Worm (Caenorhabditis elegans) whole organism, L1 larva: ENCODE data around the gene tag-10.

ENCODE experiments used
- C16A3.4 ChIP-seq: fragments of 150-350 bp; optimal IDR thresholded peaks from 2 replicates; lab custom pipeline; 2014; ENCODE audit warnings: missing biosample characterization, missing genetic modification characterization
- aly-2 ChIP-seq: fragments of 150-350 bp; optimal IDR thresholded peaks from 2 replicates; lab custom pipeline; 2014; ENCODE audit warnings: missing biosample characterization, missing genetic modification characterization
- ama-1 ChIP-seq: fragments of 150-350 bp; optimal IDR thresholded peaks from 2 replicates; lab custom pipeline; 2014
- blmp-1 ChIP-seq: fragments of 150-350 bp; optimal IDR thresholded peaks from 2 replicates; lab custom pipeline; 2014; ENCODE audit warnings: missing biosample characterization, missing genetic modification characterization
- ceh-8 ChIP-seq: fragments of 200-800 bp; sonication (Bioruptor generic); optimal IDR thresholded peaks from 2 replicates; lab custom pipeline; 2018; ENCODE audit warnings: mild to moderate bottlenecking, missing genetic modification characterization, moderate library complexity, missing compliant biosample characterization
- efl-1 ChIP-seq, 4 experiments: fragments of 150-350 bp; optimal IDR thresholded peaks in 3 of 4; peaks in 1 of 4; 1 replicate in 1 of 4; 2 replicates in 3 of 4; lab custom pipeline; 2014; ENCODE audit warnings: missing biosample characterization in 2 of 4, missing genetic modification characterization in 2 of 4, missing genetic modification reagents in 2 of 4
- egl-13 ChIP-seq: sonication (generic microtip); optimal IDR thresholded peaks from 2 replicates; lab custom pipeline; 2016; ENCODE audit warnings: missing genotype, missing genetic modification reagents, missing genetic modification characterization, missing compliant biosample characterization
- egl-27 ChIP-seq, 2 experiments: fragments of 150-350 bp in 1 of 2; sonication (generic microtip); optimal IDR thresholded peaks; 3 replicates each; lab custom pipeline; 2017 to 2018; ENCODE audit warnings: missing biosample characterization in 2 of 2, missing genetic modification characterization in 2 of 2, missing genetic modification reagents in 2 of 2
- elt-2 ChIP-seq: sonication (generic microtip); optimal IDR thresholded peaks from 2 replicates; lab custom pipeline; 2016; ENCODE audit warnings: missing genetic modification characterization, mild to moderate bottlenecking, inconsistent platforms, missing compliant biosample characterization, missing genetic modification reagents
- elt-3 ChIP-seq, 6 experiments: fragments of 150-350 bp in 1 of 6; sonication (generic microtip); optimal IDR thresholded peaks; 2 replicates each; lab custom pipeline; 2017 to 2018; ENCODE audit warnings: missing biosample characterization in 6 of 6, missing genetic modification characterization in 6 of 6, inconsistent platforms in 1 of 6
- fkh-4 ChIP-seq: sonication (generic microtip); optimal IDR thresholded peaks from 2 replicates; lab custom pipeline; 2016; ENCODE audit warnings: missing compliant biosample characterization, missing genetic modification characterization, borderline replicate concordance
- hlh-17 ChIP-seq: fragments of 200-800 bp; sonication (Bioruptor generic); optimal IDR thresholded peaks from 2 replicates; lab custom pipeline; 2018; ENCODE audit warnings: missing genetic modification characterization, mild to moderate bottlenecking, missing compliant biosample characterization, moderate library complexity, borderline replicate concordance
- hlh-4 ChIP-seq: sonication (generic microtip); optimal IDR thresholded peaks from 2 replicates; lab custom pipeline; 2016; ENCODE audit warnings: mild to moderate bottlenecking, missing genetic modification characterization, missing compliant biosample characterization
- irx-1 ChIP-seq: sonication (generic microtip); optimal IDR thresholded peaks from 2 replicates; lab custom pipeline; 2016; ENCODE audit warnings: missing genetic modification characterization, missing compliant biosample characterization
- isw-1 ChIP-seq: fragments of 200-800 bp; sonication (Bioruptor generic); IDR thresholded peaks from 2 replicates; pipeline ENCODE4 v1.3.6; 2022; ENCODE audit warnings: missing genetic modification characterization, missing compliant biosample characterization
- lin-14 ChIP-seq: fragments of 200-800 bp; sonication (Bioruptor generic); optimal IDR thresholded peaks from 2 replicates; lab custom pipeline; 2018; ENCODE audit warnings: mild to moderate bottlenecking, missing genetic modification characterization, moderate library complexity, missing compliant biosample characterization
- lin-35 ChIP-seq, 2 experiments: fragments of 150-350 bp; optimal IDR thresholded peaks; 2 replicates each; lab custom pipeline; 2014; ENCODE audit warnings: missing biosample characterization in 2 of 2, missing genetic modification characterization in 2 of 2, missing genetic modification reagents in 2 of 2
- mab-9 ChIP-seq: fragments of 200-800 bp; sonication (Bioruptor generic); IDR thresholded peaks from 2 replicates; pipeline ENCODE4 v1.3.6; 2022; ENCODE audit warnings: missing genetic modification reagents, missing genetic modification characterization, missing compliant biosample characterization
- nhr-11 ChIP-seq: fragments of 150-350 bp; optimal IDR thresholded peaks from 2 replicates; lab custom pipeline; 2014; ENCODE audit warnings: missing biosample characterization, missing genetic modification characterization
- nhr-20 ChIP-seq: sonication (generic microtip); optimal IDR thresholded peaks from 2 replicates; lab custom pipeline; 2016; ENCODE audit warnings: mild to moderate bottlenecking, missing genetic modification characterization, missing compliant biosample characterization
- nhr-237 ChIP-seq: fragments of 150-350 bp; optimal IDR thresholded peaks from 2 replicates; lab custom pipeline; 2014; ENCODE audit warnings: missing biosample characterization, missing genetic modification characterization
- nhr-47 ChIP-seq: sonication (generic microtip); optimal IDR thresholded peaks from 2 replicates; lab custom pipeline; 2016; ENCODE audit warnings: mild to moderate bottlenecking, missing genetic modification characterization, moderate library complexity, missing compliant biosample characterization
- nhr-76 ChIP-seq: sonication (generic microtip); optimal IDR thresholded peaks from 2 replicates; lab custom pipeline; 2017; ENCODE audit warnings: missing biosample characterization, missing genetic modification characterization
- nhr-77 ChIP-seq: fragments of 150-350 bp; optimal IDR thresholded peaks from 2 replicates; lab custom pipeline; 2014; ENCODE audit warnings: missing biosample characterization, missing genetic modification characterization
- nhr-85 ChIP-seq: sonication (generic microtip); peaks from one replicate; lab custom pipeline; 2016; ENCODE audit warnings: missing genetic modification characterization, inconsistent platforms, missing compliant biosample characterization
- nhr-90 ChIP-seq: sonication (generic microtip); optimal IDR thresholded peaks from 2 replicates; lab custom pipeline; 2016; ENCODE audit warnings: mild to moderate bottlenecking, missing genetic modification characterization, missing compliant biosample characterization; ENCODE audit not compliant: poor library complexity
- pag-3 ChIP-seq: sonication (generic microtip); optimal IDR thresholded peaks from 2 replicates; lab custom pipeline; 2017; ENCODE audit warnings: missing genetic modification characterization, mild to moderate bottlenecking, missing compliant biosample characterization, antibody characterized with exemption, borderline replicate concordance; ENCODE audit not compliant: insufficient read depth
- pax-3 ChIP-seq: fragments of 200-800 bp; sonication (Bioruptor generic); optimal IDR thresholded peaks from 2 replicates; lab custom pipeline; 2018; ENCODE audit warnings: mild to moderate bottlenecking, missing genetic modification characterization, moderate library complexity, missing compliant biosample characterization
- pqm-1 ChIP-seq: sonication (generic microtip); optimal IDR thresholded peaks from 3 replicates; lab custom pipeline; 2017; ENCODE audit warnings: missing biosample characterization, missing genetic modification characterization
- skn-1 ChIP-seq: fragments of 150-350 bp; optimal IDR thresholded peaks from 2 replicates; lab custom pipeline; 2014; ENCODE audit warnings: missing biosample characterization, missing genetic modification characterization
- snpc-4 ChIP-seq: fragments of 150-350 bp; optimal IDR thresholded peaks from 2 replicates; lab custom pipeline; 2014; ENCODE audit warnings: missing biosample characterization, missing genetic modification characterization
- snu-23 ChIP-seq: sonication (generic microtip); optimal IDR thresholded peaks from 2 replicates; lab custom pipeline; 2016; ENCODE audit warnings: missing genetic modification characterization, missing compliant biosample characterization
- sup-37 ChIP-seq: fragments of 200-800 bp; sonication (Bioruptor generic); optimal IDR thresholded peaks from 2 replicates; lab custom pipeline; 2018; ENCODE audit warnings: mild to moderate bottlenecking, missing genetic modification characterization, missing compliant biosample characterization
- swsn-7 ChIP-seq: sonication (generic microtip); optimal IDR thresholded peaks from 2 replicates; lab custom pipeline; 2016; ENCODE audit warnings: missing genetic modification characterization, missing compliant biosample characterization
- unc-130 ChIP-seq: fragments of 150-350 bp; optimal IDR thresholded peaks from 2 replicates; lab custom pipeline; 2017; ENCODE audit warnings: missing biosample characterization, missing genetic modification characterization, inconsistent platforms
- unc-30 ChIP-seq: sonication (generic microtip); optimal IDR thresholded peaks from 2 replicates; lab custom pipeline; 2017; ENCODE audit warnings: missing biosample characterization, missing genetic modification characterization
- unc-62 ChIP-seq: fragments of 150-350 bp; optimal IDR thresholded peaks from 2 replicates; lab custom pipeline; 2014; ENCODE audit warnings: missing biosample characterization, missing genetic modification reagents, missing genetic modification characterization
- vab-15 ChIP-seq: sonication (generic microtip); optimal IDR thresholded peaks from 2 replicates; lab custom pipeline; 2017; ENCODE audit warnings: missing genotype, mild to moderate bottlenecking, missing genetic modification characterization, missing compliant biosample characterization
- xbp-1 ChIP-seq: sonication (generic microtip); optimal IDR thresholded peaks from 2 replicates; lab custom pipeline; 2016; ENCODE audit warnings: missing genetic modification characterization, missing compliant biosample characterization
- zip-4 ChIP-seq: fragments of 200-800 bp; sonication (Bioruptor generic); optimal IDR thresholded peaks from 2 replicates; lab custom pipeline; 2018; ENCODE audit warnings: mild to moderate bottlenecking, missing genetic modification characterization, moderate library complexity, missing compliant biosample characterization
- ztf-11 ChIP-seq, 2 experiments: sonication (generic microtip); optimal IDR thresholded peaks; 2 replicates each; lab custom pipeline; 2016 to 2017; ENCODE audit warnings: missing genetic modification characterization in 2 of 2, missing biosample characterization in 1 of 2, missing compliant biosample characterization in 1 of 2
- ztf-4 ChIP-seq: fragments of 150-350 bp; optimal IDR thresholded peaks from 2 replicates; lab custom pipeline; 2014; ENCODE audit warnings: missing biosample characterization, missing genetic modification characterization

tag-10 gene

ce11 chrII:13596505-13596977 is 35.8 kb upstream of the tag-10 start, which contains the start of the genes fbxc-23 and csc-1 (continued):
- TF ChIP-seq nhr-90 (tag; lab: Kevin White, UChicago) = no peak
- TF ChIP-seq nhr-11 (tag; lab: Kevin White, UChicago) = no peak
- no peak for TF ChIP-seq nhr-76 (tag; lab: Kevin White, UChicago)
- TF ChIP-seq hlh-17 (GFP tag; lab: Kevin White, UChicago) = no peak
- TF ChIP-seq nhr-237 (tag; lab: Kevin White, UChicago) = no peak
- TF ChIP-seq pag-3 (tag; lab: Kevin White, UChicago) = no peak
- no peak for TF ChIP-seq elt-2 (tag; lab: Kevin White, UChicago)
- peak; percentile 39 for TF ChIP-seq xbp-1 (tag; lab: Kevin White, UChicago)
- peak; percentile 76 for TF ChIP-seq blmp-1 (tag; lab: Kevin White, UChicago)
- TF ChIP-seq egl-27 (tag; optimal IDR thresholded peaks at IDR 0.05; lab: Kevin White, UChicago) = no peak
- TF ChIP-seq ceh-8 (GFP tag; lab: Kevin White, UChicago) = no peak
- TF ChIP-seq vab-15 = no peak
- no peak for TF ChIP-seq unc-30 (tag; lab: Kevin White, UChicago)
- peak; percentile 52 for TF ChIP-seq unc-130 (tag; lab: Kevin White, UChicago)
- no peak for TF ChIP-seq ama-1 (lab: Kevin White, UChicago)
- no peak for TF ChIP-seq ztf-11 (tag; optimal IDR thresholded peaks at IDR 0.05; lab: Kevin White, UChicago)
- TF ChIP-seq fkh-4 = peak; percentile 20
- TF ChIP-seq sup-37 = no peak
- TF ChIP-seq ztf-4 (tag; lab: Kevin White, UChicago) = no peak
- TF ChIP-seq irx-1 = peak; percentile 53
- peak in 1 of 6 experiments; percentile 67 for TF ChIP-seq elt-3 (tag; optimal IDR thresholded peaks at IDR 0.05; lab: Kevin White, UChicago)
- TF ChIP-seq lin-14 (GFP tag; lab: Kevin White, UChicago) = peak; percentile 43
- no peak for TF ChIP-seq aly-2 (tag; lab: Kevin White, UChicago)
- TF ChIP-seq pqm-1 (tag; lab: Kevin White, UChicago) = no peak
- peak; percentile 89 to 95 for TF ChIP-seq lin-35 (GFP tag; optimal IDR thresholded peaks at IDR 0.05; lab: Kevin White, UChicago)
- no peak for TF ChIP-seq hlh-4
- TF ChIP-seq skn-1 (tag; lab: Kevin White, UChicago) = no peak
- TF ChIP-seq snu-23 (GFP tag; lab: Kevin White, UChicago) = peak; percentile 73
- peak; percentile 60 for TF ChIP-seq snpc-4 (tag; lab: Kevin White, UChicago)
- no peak for TF ChIP-seq pax-3 (tag; lab: Kevin White, UChicago)
- peak; percentile 93 to 96 for TF ChIP-seq efl-1 (optimal IDR thresholded peaks at IDR 0.05; lab: Kevin White, UChicago)
- peak; percentile 95 to 99 for TF ChIP-seq efl-1 (GFP tag; optimal IDR thresholded peaks at IDR 0.05 in 1 of 2; lab: Kevin White, UChicago)
- TF ChIP-seq unc-62 (GFP tag; lab: Kevin White, UChicago) = no peak
- no peak for TF ChIP-seq egl-13 (tag; lab: Kevin White, UChicago)
- peak; percentile 51 for TF ChIP-seq nhr-47
- peak; percentile 21 for TF ChIP-seq nhr-77 (tag; lab: Kevin White, UChicago)
- no peak for TF ChIP-seq zip-4 (GFP tag; lab: Kevin White, UChicago)
- TF ChIP-seq mab-9 (GFP tag; lab: Robert Waterston, UW) = no peak

ce11 chrII:13600904-13601303 is 31.5 kb upstream of the tag-10 start, which contains the start of gene csp-1:
Gene csp-1, plus strand, starts transcription at chrII:13601204.
- TF ChIP-seq nhr-85 = peak; percentile 29
- TF ChIP-seq swsn-7 (tag; lab: Kevin White, UChicago) = no peak
- no peak for TF ChIP-seq nhr-76 (tag; lab: Kevin White, UChicago)
- no peak for TF ChIP-seq isw-1
- no peak for TF ChIP-seq efl-1 (optimal IDR thresholded peaks at IDR 0.05; lab: Kevin White, UChicago)
- peak in 1 of 2 experiments; percentile 80 for TF ChIP-seq efl-1 (GFP tag; optimal IDR thresholded peaks at IDR 0.05 in 1 of 2; lab: Kevin White, UChicago)
- TF ChIP-seq unc-130 (tag; lab: Kevin White, UChicago) = no peak
- no peak for TF ChIP-seq nhr-20 (tag; lab: Kevin White, UChicago)
- no peak for TF ChIP-seq hlh-17 (GFP tag; lab: Kevin White, UChicago)
- no peak for TF ChIP-seq C16A3.4 (tag; lab: Kevin White, UChicago)
- TF ChIP-seq, all 84 proteins: peak for 2
